Fruit fly (Drosophila melanogaster): ENCODE results near the gene CG15211.

Gene CG15211

dm6 chrX:10771856-10772592, at the start of gene CG15211:
Gene CG15211 (plus strand): TSS chrX:10772541.
- TF ChIP-seq CG14441 (GFP tag; IDR thresholded peaks at IDR 0.05) (peak; percentile 54; the same call in 1 of the 2 replicates), ase (GFP tag; IDR thresholded peaks at IDR 0.05) (peak; percentile 55; the same call in 1 of the 3 replicates), pzg (GFP tag; optimal IDR thresholded peaks at IDR 0.05) (no peak), CG14014 (GFP tag; IDR thresholded peaks at IDR 0.05) (peak; percentile 57), bab2 (GFP tag; optimal IDR thresholded peaks at IDR 0.05) (no peak), insv (GFP tag; optimal IDR thresholded peaks at IDR 0.05) (peak; percentile 25 to 89), Hr3 (GFP tag; optimal IDR thresholded peaks at IDR 0.05) (peak; percentile 80), CG18599 (GFP tag; optimal IDR thresholded peaks at IDR 0.05) (peak; percentile 75), zen2 (GFP tag; IDR thresholded peaks at IDR 0.05; ENCODE audit: partially characterized antibody) (no peak), kah (GFP tag; optimal IDR thresholded peaks at IDR 0.05) (no peak), CG12071 (GFP tag; optimal IDR thresholded peaks at IDR 0.05) (no peak), CG32532 (GFP tag; IDR thresholded peaks at IDR 0.05) (peak; percentile 21; the same call in 1 of the 2 replicates), pita (GFP tag; optimal IDR thresholded peaks at IDR 0.05) (no peak), Dek (tag; optimal IDR thresholded peaks at IDR 0.05) (peak; percentile 27), sug (tag; optimal IDR thresholded peaks at IDR 0.05) (peak; percentile 36), CG6175 (GFP tag; IDR thresholded peaks at IDR 0.05) (peak; percentile 99), CG31388 (GFP tag; optimal IDR thresholded peaks at IDR 0.05) (no peak), CG8290 (GFP tag; optimal IDR thresholded peaks at IDR 0.05) (peak; percentile 7), CG8290 (tag; optimal IDR thresholded peaks at IDR 0.05) (peak in 1 of 2 experiments; percentile 68), Tbp (GFP tag; optimal IDR thresholded peaks at IDR 0.05) (no peak), CG10321 (GFP tag; IDR thresholded peaks at IDR 0.05) (0 out of 2 replicates have a peak, but pooled peaks have one; percentile 11), seq (GFP tag; IDR thresholded peaks at IDR 0.05) (peak; percentile 63), C15 (GFP tag; IDR thresholded peaks at IDR 0.05) (no peak), Hr39 (optimal IDR thresholded peaks at IDR 0.05) (no peak), CG34422 (GFP tag; IDR thresholded peaks at IDR 0.05) (peak; percentile 24; the same call in 1 of the 3 replicates), CG2116 (GFP tag; optimal IDR thresholded peaks at IDR 0.05) (peak; percentile 38), Gug (GFP tag; IDR thresholded peaks at IDR 0.05) (peak; percentile 38; the same call in 1 of the 4 replicates), CG10543 (GFP tag; optimal IDR thresholded peaks at IDR 0.05) (no peak), CG34224 (GFP tag; IDR thresholded peaks at IDR 0.05; ENCODE audit: partially characterized antibody) (peak; percentile 54; the same call in 2 of the 3 replicates), usp (GFP tag; optimal IDR thresholded peaks at IDR 0.05) (no peak), CG6654 (GFP tag; optimal IDR thresholded peaks at IDR 0.05) (peak; percentile 20), sna (GFP tag; IDR thresholded peaks at IDR 0.05; ENCODE audit: partially characterized antibody) (no peak), CG15514 (GFP tag; optimal IDR thresholded peaks at IDR 0.05) (no peak), ham (GFP tag; IDR thresholded peaks at IDR 0.05) (no peak), D19B (GFP tag; optimal IDR thresholded peaks at IDR 0.05) (no peak), grau (tag; optimal IDR thresholded peaks at IDR 0.05) (peak; percentile 79), Hr78 (GFP tag; optimal IDR thresholded peaks at IDR 0.05) (peak in 1 of 2 experiments; percentile 79), Atf3 (GFP tag; optimal IDR thresholded peaks at IDR 0.05) (peak; percentile 11), CG17328 (GFP tag; IDR thresholded peaks at IDR 0.05) (peak; percentile 60), sim (GFP tag; IDR thresholded peaks at IDR 0.05) (no peak), croc (GFP tag; conservative IDR thresholded peaks at IDR 0.05) (peak; percentile 52), CG15011 (GFP tag; optimal IDR thresholded peaks at IDR 0.05) (peak; percentile 36), luna (GFP tag; optimal IDR thresholded peaks at IDR 0.05) (no peak), Bdp1 (GFP tag; optimal IDR thresholded peaks at IDR 0.05) (no peak), wek (GFP tag; optimal IDR thresholded peaks at IDR 0.05) (no peak), danr (GFP tag; IDR thresholded peaks at IDR 0.05) (peak; percentile 45), CG2202 (tag; optimal IDR thresholded peaks at IDR 0.05) (peak; percentile 77), chif (GFP tag; optimal IDR thresholded peaks at IDR 0.05) (peak; percentile 15 to 54), lmd (GFP tag; IDR thresholded peaks at IDR 0.05) (peak; percentile 76), gfzf (GFP tag; optimal IDR thresholded peaks at IDR 0.05) (no peak)
